Fruit fly (Drosophila melanogaster): ENCODE data around the gene PTPMT1.

dm6 chr3R:23730472-23730801 is 27.7 kb upstream of the PTPMT1 start:
- no peak for TF ChIP-seq Crg-1 (GFP tag; optimal IDR thresholded peaks at IDR 0.05)
- TF ChIP-seq cnc (optimal IDR thresholded peaks at IDR 0.05) = no peak
- no peak for TF ChIP-seq Hr96 (GFP tag; optimal IDR thresholded peaks at IDR 0.05)
- TF ChIP-seq cic (GFP tag; optimal IDR thresholded peaks at IDR 0.05) = no peak
- no peak for TF ChIP-seq kay (GFP tag; ENCODE audit: borderline replicate concordance)
- TF ChIP-seq CG12768 (GFP tag; optimal IDR thresholded peaks at IDR 0.05) = no peak
- no peak for TF ChIP-seq bab1 (GFP tag; optimal IDR thresholded peaks at IDR 0.05)
- TF ChIP-seq CG7101 (tag; optimal IDR thresholded peaks at IDR 0.05) = no peak
- TF ChIP-seq ovo (GFP tag; optimal IDR thresholded peaks at IDR 0.05) = no peak
- TF ChIP-seq pad (GFP tag; optimal IDR thresholded peaks at IDR 0.05) = no peak
- no peak for TF ChIP-seq CG7045 (GFP tag; optimal IDR thresholded peaks at IDR 0.05)

Measured in whole organism, adult.